Worm (Caenorhabditis elegans): ENCODE results near the gene chpf-2.

ce11 chrV:3069101-3069500, 29.9 kb upstream of the chpf-2 start, which contains the start of gene str-40:
- TF ChIP-seq ZK546.5 (tag; optimal IDR thresholded peaks at IDR 0.05), result no peak
- TF ChIP-seq F44E2.7 (GFP tag; IDR thresholded peaks at IDR 0.05), result no peak
- TF ChIP-seq php-3 (GFP tag; IDR thresholded peaks at IDR 0.05), result no peak
- TF ChIP-seq egl-43 (GFP tag; IDR thresholded peaks at IDR 0.05), result no peak
- TF ChIP-seq mdt-29 (GFP tag; IDR thresholded peaks at IDR 0.05), result no peak
- TF ChIP-seq pqm-1 (tag; optimal IDR thresholded peaks at IDR 0.05), result no peak
- TF ChIP-seq nhr-237 (tag; optimal IDR thresholded peaks at IDR 0.05), result no peak
- TF ChIP-seq spr-1 (tag; optimal IDR thresholded peaks at IDR 0.05), result no peak
- TF ChIP-seq unc-62 (GFP tag; optimal IDR thresholded peaks at IDR 0.05 in 1 of 2), result no peak
- TF ChIP-seq unc-62 (tag; optimal IDR thresholded peaks at IDR 0.05), result no peak
- no peak for TF ChIP-seq nhr-42 (GFP tag; IDR thresholded peaks at IDR 0.05)
- TF ChIP-seq ama-1 (optimal IDR thresholded peaks at IDR 0.05), result no peak
- no peak for TF ChIP-seq nhr-77 (tag; optimal IDR thresholded peaks at IDR 0.05)
- no peak for TF ChIP-seq arid-1 (GFP tag; conservative IDR thresholded peaks at IDR 0.05)

Data from whole organism, L4 larva.